Worm (Caenorhabditis elegans) whole organism, early embryonic: ENCODE measurements around the gene F46F2.3.

Experiments
- B0310.2 ChIP-seq: sonication (generic microtip); optimal IDR thresholded peaks from 2 replicates; lab custom pipeline; 2016; ENCODE audit warnings: mild to moderate bottlenecking, missing genetic modification characterization, missing compliant biosample characterization
- ama-1 ChIP-seq: fragments of 150-350 bp; optimal IDR thresholded peaks from 2 replicates; lab custom pipeline; 2014
- flt-1 ChIP-seq: fragments of 200-800 bp; sonication (Bioruptor generic); IDR thresholded peaks from 2 replicates; pipeline ENCODE4 v1.3.6; 2022; ENCODE audit warnings: missing genetic modification characterization, missing compliant biosample characterization
- hmbx-1 ChIP-seq: sonication (generic microtip); optimal IDR thresholded peaks from 2 replicates; lab custom pipeline; 2016; ENCODE audit warnings: mild to moderate bottlenecking, missing genetic modification characterization, missing compliant biosample characterization
- sea-1 ChIP-seq: fragments of 200-800 bp; sonication (Bioruptor generic); conservative IDR thresholded peaks from 2 replicates; pipeline ENCODE4 v1.3.6; 2022; ENCODE audit warnings: missing genetic modification characterization, missing compliant biosample characterization
- tra-4 ChIP-seq: sonication (generic microtip); optimal IDR thresholded peaks from 2 replicates; lab custom pipeline; 2017; ENCODE audit warnings: missing genetic modification characterization, missing compliant biosample characterization

- TF ChIP-seq ama-1 (lab: Kevin White, UChicago) (peak; percentile 16), tra-4 (tag; lab: Kevin White, UChicago) (no peak), B0310.2 (tag; lab: Kevin White, UChicago) (no peak), sea-1 (GFP tag; lab: Robert Waterston, UW) (no peak), hmbx-1 (tag; lab: Kevin White, UChicago) (no peak), flt-1 (GFP tag; lab: Robert Waterston, UW) (no peak)
These were observed 12.8 kb upstream of the F46F2.3 start for ce11 chrX:15272925-15273324.
